Worm (Caenorhabditis elegans): ENCODE results near the gene copz-1.

copz-1 gene

DNA sequence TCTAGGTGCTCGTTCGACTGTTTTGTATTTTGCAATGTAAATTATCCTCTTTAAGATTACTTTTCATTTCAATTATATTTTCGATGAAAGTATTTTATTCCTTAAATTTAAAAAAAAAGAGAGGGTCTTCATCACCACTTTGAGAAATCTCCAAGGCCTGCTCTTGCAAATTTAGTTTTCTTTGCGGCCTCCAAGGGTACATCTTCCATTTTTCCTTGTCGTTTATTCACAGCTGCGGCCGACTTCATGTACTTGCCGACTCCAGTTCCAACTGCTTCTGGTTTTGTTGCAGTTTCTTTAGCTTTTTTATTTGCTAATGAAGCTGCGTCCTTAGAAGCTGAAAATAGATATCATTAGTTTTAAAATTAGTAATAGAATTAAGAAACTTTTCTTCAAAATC lies 2.0 kb upstream of the copz-1 start (continued):
- no peak for TF ChIP-seq C17E4.6 (GFP tag; IDR thresholded peaks at IDR 0.05)
- no peak for TF ChIP-seq F10E7.11 (tag; optimal IDR thresholded peaks at IDR 0.05)
- peak; percentile 6 for TF ChIP-seq B0035.1 (tag; optimal IDR thresholded peaks at IDR 0.05)
- TF ChIP-seq ets-4 (GFP tag; optimal IDR thresholded peaks at IDR 0.05) = no peak
- no peak for TF ChIP-seq Y67H2A.10 (GFP tag; conservative IDR thresholded peaks at IDR 0.05)
- no peak for TF ChIP-seq F39B2.1 (GFP tag; IDR thresholded peaks at IDR 0.05)
- TF ChIP-seq zfh-2 (GFP tag; conservative IDR thresholded peaks at IDR 0.05) = no peak
- TF ChIP-seq hrde-1 (tag; optimal IDR thresholded peaks at IDR 0.05; ENCODE audit: borderline replicate concordance) = peak; percentile 48
- TF ChIP-seq D2030.7 (GFP tag; IDR thresholded peaks at IDR 0.05) = no peak
- TF ChIP-seq Y95B8A.8 (GFP tag; IDR thresholded peaks at IDR 0.05) = peak; percentile 13; the same call in 1 of the 2 replicates
- TF ChIP-seq ztf-22 (GFP tag; optimal IDR thresholded peaks at IDR 0.05) = no peak
- TF ChIP-seq ceh-79 (tag; optimal IDR thresholded peaks at IDR 0.05) = no peak
- TF ChIP-seq ceh-91 (GFP tag; IDR thresholded peaks at IDR 0.05) = no peak
- TF ChIP-seq ceh-40 (GFP tag; IDR thresholded peaks at IDR 0.05) = no peak
- no peak for TF ChIP-seq egrh-3 (GFP tag; IDR thresholded peaks at IDR 0.05)
- TF ChIP-seq K11D2.4 (GFP tag; IDR thresholded peaks at IDR 0.05) = no peak
- no peak for TF ChIP-seq dpff-1 (tag; optimal IDR thresholded peaks at IDR 0.05)
- TF ChIP-seq madf-6 (GFP tag; IDR thresholded peaks at IDR 0.05) = peak; percentile 49; the same call in 1 of the 2 replicates
- TF ChIP-seq hlh-26 (GFP tag; conservative IDR thresholded peaks at IDR 0.05) = no peak
- TF ChIP-seq Y53G8AR.9 (GFP tag; conservative IDR thresholded peaks at IDR 0.05) = no peak
- no peak for TF ChIP-seq him-1 (tag; optimal IDR thresholded peaks at IDR 0.05)
- TF ChIP-seq rec-8 (tag; optimal IDR thresholded peaks at IDR 0.05) = no peak
- TF ChIP-seq madf-10 (tag; optimal IDR thresholded peaks at IDR 0.05) = no peak
- no peak for TF ChIP-seq akir-1 (GFP tag; optimal IDR thresholded peaks at IDR 0.05)
- TF ChIP-seq sptf-2 (GFP tag; optimal IDR thresholded peaks at IDR 0.05) = no peak
- no peak for TF ChIP-seq attf-3 (GFP tag; conservative IDR thresholded peaks at IDR 0.05)
- TF ChIP-seq cebp-2 (GFP tag; IDR thresholded peaks at IDR 0.05) = no peak

DNA sequence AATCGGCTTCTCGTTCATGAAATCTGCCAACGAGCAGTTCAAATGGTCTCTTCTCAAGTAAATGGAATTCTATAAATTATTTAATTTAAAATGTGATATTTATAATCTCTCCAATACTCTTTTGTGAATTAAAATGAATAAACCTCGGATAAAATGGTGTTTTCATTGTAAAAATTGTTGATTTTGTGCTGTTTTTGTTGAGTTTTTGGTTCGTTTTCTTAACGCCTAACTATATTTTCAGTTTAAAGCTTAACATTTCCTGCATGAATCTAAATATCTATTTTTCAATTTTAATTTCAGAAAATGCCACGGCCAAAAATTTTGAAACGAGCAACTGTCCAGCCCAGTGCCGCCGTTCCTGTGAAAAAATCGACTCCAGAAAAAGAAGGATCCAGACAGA lies 952 bp downstream of the copz-1 start, which contains the start of gene orc-2:
Gene orc-2, plus strand, starts transcription at position 301 of the 400 bp plus-strand sequence.
- TF ChIP-seq F37B4.10 (GFP tag; IDR thresholded peaks at IDR 0.05) (no peak), madf-8 (GFP tag; conservative IDR thresholded peaks at IDR 0.05) (no peak), let-526 (GFP tag; IDR thresholded peaks at IDR 0.05) (no peak), nhr-120 (GFP tag; IDR thresholded peaks at IDR 0.05) (no peak), B0336.3 (GFP tag; IDR thresholded peaks at IDR 0.05) (no peak), Y67H2A.10 (GFP tag; conservative IDR thresholded peaks at IDR 0.05) (no peak), ceh-27 (GFP tag; optimal IDR thresholded peaks at IDR 0.05) (no peak), aptf-2 (GFP tag; conservative IDR thresholded peaks at IDR 0.05) (no peak), madf-6 (GFP tag; IDR thresholded peaks at IDR 0.05) (no peak), egl-18 (GFP tag; IDR thresholded peaks at IDR 0.05) (no peak)

DNA sequence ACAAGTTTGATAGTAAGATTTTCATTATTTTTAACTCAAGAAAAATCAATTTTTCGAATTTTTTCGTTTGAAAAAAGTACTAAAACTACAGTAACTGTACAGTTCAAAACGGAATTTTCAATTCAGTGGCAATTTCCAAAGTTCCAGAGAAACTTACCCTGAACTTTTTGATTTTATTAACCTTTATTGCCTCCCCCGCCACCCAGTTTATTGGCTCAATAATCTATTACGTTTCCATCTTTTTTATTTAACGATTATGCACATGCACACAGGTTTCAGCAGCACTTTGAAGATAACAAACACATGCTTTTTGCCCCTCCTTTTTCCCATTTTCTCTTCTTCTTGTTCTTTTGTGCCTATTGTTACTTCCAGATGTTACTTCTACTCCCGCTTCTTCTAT lies 7.9 kb downstream of the copz-1 start, which contains the start of gene lurp-1:
Gene lurp-1, plus strand, starts transcription at position 301 of the 400 bp plus-strand sequence.
- TF ChIP-seq ZK185.1 (tag; optimal IDR thresholded peaks at IDR 0.05; ENCODE audit: poor library complexity, severe bottlenecking) (no peak), zfh-2 (GFP tag; conservative IDR thresholded peaks at IDR 0.05) (no peak), Y53G8AR.9 (GFP tag; conservative IDR thresholded peaks at IDR 0.05) (no peak), rpc-1 (optimal IDR thresholded peaks at IDR 0.05) (no peak), rpc-1 (tag; optimal IDR thresholded peaks at IDR 0.05) (no peak)
